Fruit fly (Drosophila melanogaster) whole organism, adult: ENCODE results near the gene Ilp8.

Experiments used
- CG11617 ChIP-seq: fragments of 200-800 bp; sonication (Bioruptor generic); optimal IDR thresholded peaks from 2 replicates; lab custom pipeline; 2017; ENCODE audit warnings: mild to moderate bottlenecking, missing biosample characterization, missing genetic modification reagents, missing genetic modification characterization
- CG5204 ChIP-seq: fragments of 200-800 bp; sonication (Bioruptor generic); optimal IDR thresholded peaks from 2 replicates; lab custom pipeline; 2016; ENCODE audit warnings: missing biosample characterization, missing genetic modification characterization
- CG7101 ChIP-seq: fragments of 200-800 bp; sonication (Bioruptor generic); optimal IDR thresholded peaks from 2 replicates; lab custom pipeline; 2018; ENCODE audit warnings: missing biosample characterization, mild to moderate bottlenecking, missing genetic modification characterization, moderate library complexity
- Clk ChIP-seq: fragments of 200-800 bp; sonication (Bioruptor generic); optimal IDR thresholded peaks from 2 replicates; lab custom pipeline; 2017; ENCODE audit warnings: missing biosample characterization, missing genetic modification characterization
- Crg-1 ChIP-seq: fragments of 200-800 bp; sonication (Bioruptor generic); optimal IDR thresholded peaks from 2 replicates; lab custom pipeline; 2016; ENCODE audit warnings: missing biosample characterization, missing genetic modification characterization
- Hr96 ChIP-seq: fragments of 200-800 bp; sonication (Bioruptor generic); optimal IDR thresholded peaks from 2 replicates; lab custom pipeline; 2016; ENCODE audit warnings: missing biosample characterization, missing genetic modification characterization
- Mnt ChIP-seq: fragments of 200-800 bp; sonication (Bioruptor generic); optimal IDR thresholded peaks from 2 replicates; lab custom pipeline; 2016; ENCODE audit warnings: missing biosample characterization, mild to moderate bottlenecking, missing genetic modification characterization
- cic ChIP-seq: fragments of 200-800 bp; sonication (Bioruptor generic); optimal IDR thresholded peaks from 2 replicates; lab custom pipeline; 2017; ENCODE audit warnings: missing biosample characterization, mild to moderate bottlenecking, missing genetic modification characterization, moderate library complexity
- kay ChIP-seq: fragments of 200-800 bp; sonication (Bioruptor generic); peaks from one replicate; lab custom pipeline; 2016; ENCODE audit warnings: missing biosample characterization, missing genetic modification characterization, borderline replicate concordance
- ovo ChIP-seq: fragments of 200-800 bp; sonication (Bioruptor generic); optimal IDR thresholded peaks from 2 replicates; lab custom pipeline; 2016; ENCODE audit warnings: missing biosample characterization, missing genetic modification characterization
- tj ChIP-seq: fragments of 200-800 bp; sonication (Bioruptor generic); optimal IDR thresholded peaks from 3 replicates; lab custom pipeline; 2017; ENCODE audit warnings: missing biosample characterization, mild to moderate bottlenecking, missing genetic modification characterization, moderate library complexity
- toe ChIP-seq: fragments of 200-800 bp; sonication (Bioruptor generic); optimal IDR thresholded peaks from 2 replicates; lab custom pipeline; 2016; ENCODE audit warnings: missing biosample characterization, missing genetic modification characterization

dm6 chr3L:17007945-17008344 lies 23.9 kb downstream of the Ilp8 start:
- TF ChIP-seq Hr96 = no peak
- no peak for TF ChIP-seq tj (GFP tag; lab: Kevin White, UChicago)
- no peak for TF ChIP-seq kay (GFP tag; lab: Kevin White, UChicago)
- no peak for TF ChIP-seq cic (GFP tag; lab: Kevin White, UChicago)
- TF ChIP-seq Clk (GFP tag; lab: Kevin White, UChicago) = no peak
- no peak for TF ChIP-seq ovo (GFP tag; lab: Kevin White, UChicago)
- TF ChIP-seq CG5204 (GFP tag; lab: Kevin White, UChicago) = no peak
- no peak for TF ChIP-seq CG11617
- no peak for TF ChIP-seq CG7101
- no peak for TF ChIP-seq Crg-1
- no peak for TF ChIP-seq toe (GFP tag; lab: Kevin White, UChicago)
- no peak for TF ChIP-seq Mnt (GFP tag; lab: Kevin White, UChicago)
